Worm (Caenorhabditis elegans) whole organism, L3 larva: ENCODE results near the gene R04A9.3.

ENCODE experiments used
- R02D3.7 ChIP-seq: fragments of 150-350 bp; optimal IDR thresholded peaks from 2 replicates; lab custom pipeline; 2014; ENCODE audit warnings: missing biosample characterization, missing genetic modification characterization
- ZK546.5 ChIP-seq: sonication (generic microtip); optimal IDR thresholded peaks from 2 replicates; lab custom pipeline; 2017; ENCODE audit warnings: missing biosample characterization, missing genetic modification characterization
- aly-2 ChIP-seq: fragments of 150-350 bp; optimal IDR thresholded peaks from 2 replicates; lab custom pipeline; 2014; ENCODE audit warnings: missing biosample characterization, missing genetic modification characterization
- ama-1 ChIP-seq: fragments of 150-350 bp; optimal IDR thresholded peaks from 2 replicates; lab custom pipeline; 2018
- ceh-28 ChIP-seq: fragments of 150-350 bp; optimal IDR thresholded peaks from 2 replicates; lab custom pipeline; 2014; ENCODE audit warnings: missing biosample characterization, missing genetic modification reagents, missing genetic modification characterization
- ceh-82 ChIP-seq: fragments of 150-350 bp; optimal IDR thresholded peaks from 2 replicates; lab custom pipeline; 2014; ENCODE audit warnings: missing biosample characterization, missing genetic modification characterization
- ceh-9 ChIP-seq: sonication (generic microtip); optimal IDR thresholded peaks from 2 replicates; lab custom pipeline; 2018; ENCODE audit warnings: missing biosample characterization, missing genetic modification characterization
- daf-12 ChIP-seq: fragments of 150-350 bp; optimal IDR thresholded peaks from 2 replicates; lab custom pipeline; 2014; ENCODE audit warnings: missing biosample characterization, missing genetic modification reagents, missing genetic modification characterization
- egl-5 ChIP-seq: fragments of 150-350 bp; optimal IDR thresholded peaks from 2 replicates; lab custom pipeline; 2017; ENCODE audit warnings: missing biosample characterization, missing genetic modification reagents, missing genetic modification characterization, inconsistent platforms
- elt-1 ChIP-seq: fragments of 150-350 bp; optimal IDR thresholded peaks from 2 replicates; lab custom pipeline; 2014; ENCODE audit warnings: missing biosample characterization, missing genetic modification characterization
- elt-2 ChIP-seq: sonication (generic microtip); optimal IDR thresholded peaks from 2 replicates; lab custom pipeline; 2016; ENCODE audit warnings: missing genetic modification reagents, mild to moderate bottlenecking, missing genetic modification characterization, missing compliant biosample characterization
- elt-3 ChIP-seq, 3 experiments: fragments of 150-350 bp in 1 of 3; sonication (generic microtip) in 2 of 3; optimal IDR thresholded peaks; 2 replicates in 2 of 3; 4 replicates in 1 of 3; lab custom pipeline; 2014 to 2017; ENCODE audit warnings: missing biosample characterization in 3 of 3, missing genetic modification characterization in 3 of 3
- eor-1 ChIP-seq, 2 experiments: fragments of 150-350 bp; optimal IDR thresholded peaks; 2 replicates each; lab custom pipeline; 2014 to 2018; ENCODE audit warnings: missing biosample characterization in 2 of 2, missing genetic modification characterization in 2 of 2
- fkh-2 ChIP-seq: fragments of 150-350 bp; optimal IDR thresholded peaks from 2 replicates; lab custom pipeline; 2014; ENCODE audit warnings: missing biosample characterization, missing genetic modification reagents, missing genetic modification characterization
- fos-1 ChIP-seq: fragments of 150-350 bp; optimal IDR thresholded peaks from 2 replicates; lab custom pipeline; 2014; ENCODE audit warnings: missing biosample characterization, missing genetic modification characterization
- hmg-11 ChIP-seq: sonication (generic microtip); optimal IDR thresholded peaks from 2 replicates; lab custom pipeline; 2016; ENCODE audit warnings: missing genetic modification characterization, missing compliant biosample characterization
- lin-15B ChIP-seq: fragments of 150-350 bp; optimal IDR thresholded peaks from 2 replicates; lab custom pipeline; 2014; ENCODE audit warnings: missing biosample characterization, missing genetic modification characterization
- lin-39 ChIP-seq: fragments of 150-350 bp; optimal IDR thresholded peaks from 2 replicates; lab custom pipeline; 2018; ENCODE audit warnings: missing biosample characterization, missing genetic modification reagents, missing genetic modification characterization
- lsy-12 ChIP-seq: sonication (generic microtip); optimal IDR thresholded peaks from 2 replicates; lab custom pipeline; 2016; ENCODE audit warnings: mild to moderate bottlenecking, missing genetic modification characterization, missing compliant biosample characterization
- mdl-1 ChIP-seq: fragments of 150-350 bp; optimal IDR thresholded peaks from 2 replicates; lab custom pipeline; 2014; ENCODE audit warnings: missing biosample characterization, missing genetic modification characterization
- nhr-11 ChIP-seq: fragments of 150-350 bp; optimal IDR thresholded peaks from 2 replicates; lab custom pipeline; 2014; ENCODE audit warnings: missing biosample characterization, missing genetic modification characterization
- nhr-12 ChIP-seq: fragments of 150-350 bp; optimal IDR thresholded peaks from 2 replicates; lab custom pipeline; 2014; ENCODE audit warnings: missing biosample characterization, missing genetic modification characterization
- nhr-237 ChIP-seq: fragments of 150-350 bp; optimal IDR thresholded peaks from 2 replicates; lab custom pipeline; 2014; ENCODE audit warnings: missing biosample characterization, missing genetic modification characterization
- nhr-25 ChIP-seq: sonication (generic microtip); optimal IDR thresholded peaks from 2 replicates; lab custom pipeline; 2017; ENCODE audit warnings: missing biosample characterization, missing genetic modification characterization
- nhr-28 ChIP-seq: fragments of 150-350 bp; optimal IDR thresholded peaks from 2 replicates; lab custom pipeline; 2014; ENCODE audit warnings: missing biosample characterization, missing genetic modification characterization
- nhr-43 ChIP-seq: sonication (generic microtip); optimal IDR thresholded peaks from 2 replicates; lab custom pipeline; 2016; ENCODE audit warnings: mild to moderate bottlenecking, missing genetic modification characterization, missing compliant biosample characterization; ENCODE audit not compliant: poor library complexity, severe bottlenecking
- nhr-76 ChIP-seq: fragments of 150-350 bp; sonication (generic microtip); optimal IDR thresholded peaks from 5 replicates; lab custom pipeline; 2014; ENCODE audit warnings: missing biosample characterization, missing genetic modification characterization
- pha-4 ChIP-seq: fragments of 150-350 bp; optimal IDR thresholded peaks from 2 replicates; lab custom pipeline; 2014; ENCODE audit warnings: missing biosample characterization, missing genetic modification reagents, missing genetic modification characterization
- skn-1 ChIP-seq: fragments of 150-350 bp; optimal IDR thresholded peaks from 2 replicates; lab custom pipeline; 2014; ENCODE audit warnings: missing biosample characterization, missing genetic modification characterization
- snpc-4 ChIP-seq: fragments of 150-350 bp; optimal IDR thresholded peaks from 2 replicates; lab custom pipeline; 2014; ENCODE audit warnings: missing biosample characterization, missing genetic modification characterization
- tbx-2 ChIP-seq: sonication (generic microtip); optimal IDR thresholded peaks from 2 replicates; lab custom pipeline; 2016; ENCODE audit warnings: mild to moderate bottlenecking, missing genetic modification characterization, missing compliant biosample characterization
- unc-62 ChIP-seq: fragments of 150-350 bp; sonication (generic microtip); optimal IDR thresholded peaks from 4 replicates; lab custom pipeline; 2014; ENCODE audit warnings: missing biosample characterization, missing genetic modification reagents, missing genetic modification characterization
- zag-1 ChIP-seq: fragments of 150-350 bp; optimal IDR thresholded peaks from 2 replicates; lab custom pipeline; 2014; ENCODE audit warnings: missing biosample characterization, missing genetic modification characterization
- ztf-4 ChIP-seq: fragments of 150-350 bp; optimal IDR thresholded peaks from 2 replicates; lab custom pipeline; 2014; ENCODE audit warnings: missing biosample characterization, missing genetic modification characterization

R04A9.3 gene

DNA sequence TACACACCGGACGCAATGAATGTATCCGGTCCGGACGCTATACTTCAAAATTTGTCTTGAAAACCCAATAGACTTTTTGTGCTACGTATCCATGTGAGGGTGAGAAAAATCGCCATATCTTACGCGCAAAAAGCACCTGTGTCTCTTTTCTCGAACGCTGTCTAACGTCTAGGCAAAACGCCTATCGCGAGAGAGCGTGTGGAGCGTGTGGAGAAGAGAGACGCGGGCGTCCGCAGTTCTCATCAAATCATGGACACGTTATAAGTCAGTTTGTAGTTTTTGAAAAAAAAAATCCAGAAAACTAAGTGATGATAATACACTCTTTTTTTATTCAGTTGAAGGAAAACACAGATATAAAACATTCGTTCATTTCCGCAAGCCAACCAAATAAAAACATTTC is 624 bp upstream of the R04A9.3 start:
- TF ChIP-seq nhr-12 (tag; lab: Kevin White, UChicago) (no peak), tbx-2 (tag; lab: Kevin White, UChicago) (no peak), daf-12 (tag; lab: Kevin White, UChicago) (no peak), lin-39 (tag; lab: Kevin White, UChicago) (no peak), pha-4 (tag; lab: Kevin White, UChicago) (peak; percentile 3), nhr-25 (tag; lab: Kevin White, UChicago) (no peak), ama-1 (lab: Kevin White, UChicago) (no peak), eor-1 (tag; optimal IDR thresholded peaks at IDR 0.05; lab: Kevin White, UChicago) (no peak), aly-2 (tag; lab: Kevin White, UChicago) (no peak), ceh-9 (tag; lab: Kevin White, UChicago) (no peak), egl-5 (tag; lab: Kevin White, UChicago) (no peak), hmg-11 (tag; lab: Kevin White, UChicago) (peak; percentile 56), mdl-1 (no peak), snpc-4 (tag; lab: Kevin White, UChicago) (no peak), skn-1 (tag; lab: Kevin White, UChicago) (no peak), ceh-82 (no peak), nhr-43 (tag; lab: Kevin White, UChicago) (no peak), elt-1 (no peak), unc-62 (GFP tag; lab: Kevin White, UChicago) (no peak), fkh-2 (tag; lab: Kevin White, UChicago) (no peak), lin-15B (tag; lab: Kevin White, UChicago) (peak; percentile 1)

DNA sequence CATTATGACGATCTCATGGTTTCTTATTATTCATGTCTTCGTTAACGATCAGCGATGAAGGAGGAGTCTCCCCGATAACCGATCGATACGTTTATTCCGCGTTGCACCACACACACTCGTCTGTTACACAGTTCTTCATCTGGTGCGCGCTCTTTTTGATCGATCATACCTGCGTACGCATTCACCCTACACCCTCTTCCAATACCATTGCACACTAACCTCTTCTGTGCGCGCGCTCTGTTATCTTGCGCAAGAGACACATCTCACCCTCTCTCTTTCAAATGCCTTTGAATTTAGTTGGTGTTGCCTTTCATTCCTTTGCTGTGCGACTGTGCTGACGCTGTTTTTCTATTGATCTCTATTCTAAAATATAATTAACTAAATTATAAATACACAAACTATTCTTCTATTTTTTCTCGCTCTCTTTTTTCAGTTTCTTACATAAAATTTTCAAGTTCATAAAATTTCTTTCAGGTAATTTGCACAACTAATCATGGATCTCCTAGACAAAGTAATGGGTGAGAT is 8.6 kb downstream of the R04A9.3 start, which contains the start of gene nrde-3:
Gene nrde-3, plus strand, starts transcription at position 475 of the 525 bp plus-strand sequence.
- no peak for TF ChIP-seq egl-5 (tag; lab: Kevin White, UChicago)
- no peak for TF ChIP-seq nhr-28
- no peak for TF ChIP-seq daf-12 (tag; lab: Kevin White, UChicago)
- no peak for TF ChIP-seq nhr-11 (tag; lab: Kevin White, UChicago)
- TF ChIP-seq nhr-43 (tag; lab: Kevin White, UChicago), result no peak
- no peak for TF ChIP-seq nhr-237 (tag; lab: Kevin White, UChicago)
- TF ChIP-seq ZK546.5 (tag; lab: Kevin White, UChicago), result no peak
- TF ChIP-seq ztf-4 (tag; lab: Kevin White, UChicago), result no peak
- no peak for TF ChIP-seq nhr-76 (tag; lab: Kevin White, UChicago)

DNA sequence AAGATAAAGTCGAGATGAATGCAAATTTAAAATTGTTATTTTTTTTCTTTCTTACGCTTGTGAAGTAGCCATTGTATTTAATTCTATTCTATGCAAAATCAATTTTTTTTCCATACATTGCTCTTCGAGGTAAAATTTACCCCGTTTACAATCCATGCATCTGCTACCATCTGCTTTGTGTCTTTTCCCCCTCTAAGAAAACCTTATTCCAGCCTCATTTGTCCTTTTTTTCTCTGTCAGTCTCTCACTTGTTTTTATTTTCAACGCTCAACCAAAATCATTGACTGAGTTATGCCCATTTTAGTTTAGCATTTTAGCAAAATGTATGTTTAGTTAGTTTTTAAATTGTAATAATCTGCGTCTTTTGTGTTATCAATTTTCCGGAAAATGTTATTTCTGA is 10.5 kb downstream of the R04A9.3 start:
- no peak for TF ChIP-seq nhr-25 (tag; lab: Kevin White, UChicago)
- TF ChIP-seq hmg-11 (tag; lab: Kevin White, UChicago), result peak; percentile 55

DNA sequence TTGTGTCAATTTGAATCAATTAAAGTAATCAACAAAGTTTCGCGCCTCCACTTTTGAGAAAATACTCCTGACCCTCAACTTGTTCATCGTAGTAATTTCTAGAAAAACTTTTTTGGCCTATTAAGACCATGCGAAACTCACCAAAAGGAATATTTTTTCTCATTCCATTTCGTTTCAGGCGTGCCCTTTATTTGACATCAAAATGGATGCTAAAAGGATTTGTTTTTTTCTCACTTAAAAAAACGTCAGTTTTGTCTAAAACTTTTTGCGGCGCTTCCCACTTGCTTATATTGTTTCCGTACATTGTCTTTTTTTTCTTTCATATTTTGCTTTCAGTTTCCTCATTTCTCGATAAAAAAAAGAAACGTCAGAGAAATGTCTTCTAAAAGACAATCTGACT is 19.9 kb downstream of the R04A9.3 start, which contains the start of gene C04E7.5:
Gene C04E7.5, plus strand, starts transcription at position 301 of the 400 bp plus-strand sequence.
- no peak for TF ChIP-seq egl-5 (tag; lab: Kevin White, UChicago)
- TF ChIP-seq nhr-25 (tag; lab: Kevin White, UChicago), result no peak
- TF ChIP-seq nhr-43 (tag; lab: Kevin White, UChicago), result no peak
- TF ChIP-seq zag-1, result no peak
- no peak for TF ChIP-seq ztf-4 (tag; lab: Kevin White, UChicago)
- no peak for TF ChIP-seq lin-15B (tag; lab: Kevin White, UChicago)
- TF ChIP-seq tbx-2 (tag; lab: Kevin White, UChicago), result no peak
- no peak for TF ChIP-seq lsy-12 (tag; lab: Kevin White, UChicago)
- TF ChIP-seq nhr-237 (tag; lab: Kevin White, UChicago), result no peak
- no peak for TF ChIP-seq nhr-28
- TF ChIP-seq elt-2 (tag; lab: Kevin White, UChicago), result no peak
- TF ChIP-seq fos-1, result no peak
- no peak for TF ChIP-seq elt-1
- TF ChIP-seq ceh-28, result no peak
- no peak for TF ChIP-seq mdl-1
- no peak for TF ChIP-seq R02D3.7 (tag; lab: Kevin White, UChicago)
- TF ChIP-seq lin-39 (tag; lab: Kevin White, UChicago), result no peak
- no peak for TF ChIP-seq elt-3 (tag; optimal IDR thresholded peaks at IDR 0.05; lab: Kevin White, UChicago)
